Worm (Caenorhabditis elegans): ENCODE results near the gene ttr-14.

ce11 chrX:10753403-10753802 is 33.9 kb upstream of the ttr-14 start, which contains the start of gene R07A4.3:
- TF ChIP-seq nfya-1 (tag; optimal IDR thresholded peaks at IDR 0.05) (no peak), unc-55 (GFP tag; optimal IDR thresholded peaks at IDR 0.05) (no peak), pha-4 (tag; optimal IDR thresholded peaks at IDR 0.05) (no peak), elt-2 (tag; optimal IDR thresholded peaks at IDR 0.05) (no peak), nhr-11 (tag; optimal IDR thresholded peaks at IDR 0.05) (no peak), ceh-19 (GFP tag; optimal IDR thresholded peaks at IDR 0.05) (no peak), ama-1 (optimal IDR thresholded peaks at IDR 0.05) (no peak), pha-2 (tag; optimal IDR thresholded peaks at IDR 0.05) (no peak), tbx-2 (tag; optimal IDR thresholded peaks at IDR 0.05) (no peak), rnt-1 (tag; optimal IDR thresholded peaks at IDR 0.05) (no peak)

All from whole organism, late embryonic.